Worm (Caenorhabditis elegans) whole organism, mixed stage, embryonic: Measurements from ENCODE around the gene ceh-48.

Experiments used
- lsy-2 ChIP-seq: fragments of 150-350 bp; optimal IDR thresholded peaks from 2 replicates; lab custom pipeline; 2014; ENCODE audit warnings: missing biosample characterization, missing genetic modification characterization
- nhr-28 ChIP-seq: fragments of 150-350 bp; optimal IDR thresholded peaks from 2 replicates; lab custom pipeline; 2014; ENCODE audit warnings: missing biosample characterization, missing genetic modification characterization
- sptf-1 ChIP-seq: sonication (generic microtip); optimal IDR thresholded peaks from 2 replicates; lab custom pipeline; 2017; ENCODE audit warnings: mild to moderate bottlenecking, missing genetic modification characterization, moderate library complexity, missing compliant biosample characterization
- unc-62 ChIP-seq: fragments of 150-350 bp; optimal IDR thresholded peaks from 2 replicates; lab custom pipeline; 2014; ENCODE audit warnings: missing biosample characterization, missing genetic modification reagents, missing genetic modification characterization

DNA sequence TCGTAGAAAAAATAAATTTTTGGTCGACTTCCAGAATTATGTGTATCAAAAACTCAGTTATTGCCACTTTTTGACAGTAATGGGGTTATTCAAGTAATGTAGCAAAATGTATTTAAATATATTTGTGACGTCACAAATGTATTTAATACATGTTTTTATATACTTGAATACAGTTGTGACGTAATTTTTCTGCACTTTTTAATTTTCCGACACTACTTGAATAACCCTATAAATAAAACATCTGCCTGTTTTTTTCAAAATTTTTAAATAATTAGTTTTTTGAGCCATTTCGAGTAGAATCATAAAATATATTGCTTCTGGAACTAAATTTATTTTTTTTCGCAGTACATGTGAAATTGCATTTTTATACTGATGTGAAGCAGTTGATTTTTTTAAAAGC, 8.6 kb upstream of the ceh-48 start:
- TF ChIP-seq lsy-2 (tag; lab: Kevin White, UChicago) (no peak), unc-62 (GFP tag; lab: Kevin White, UChicago) (no peak), sptf-1 (tag; lab: Kevin White, UChicago) (no peak), nhr-28 (tag; lab: Kevin White, UChicago) (no peak)
